Worm (Caenorhabditis elegans) whole organism, early embryonic: Measurements from ENCODE around the gene best-24.

Experiments used
- ama-1 ChIP-seq: fragments of 150-350 bp; optimal IDR thresholded peaks from 2 replicates; lab custom pipeline; 2014
- ceh-36 ChIP-seq: sonication (generic microtip); optimal IDR thresholded peaks from 2 replicates; lab custom pipeline; 2016; ENCODE audit warnings: missing genetic modification characterization, inconsistent platforms, missing compliant biosample characterization
- ets-7 ChIP-seq: sonication (generic microtip); optimal IDR thresholded peaks from 2 replicates; lab custom pipeline; 2016; ENCODE audit warnings: missing genotype, missing genetic modification characterization, missing compliant biosample characterization
- flt-1 ChIP-seq: fragments of 200-800 bp; sonication (Bioruptor generic); IDR thresholded peaks from 2 replicates; pipeline ENCODE4 v1.3.6; 2022; ENCODE audit warnings: missing genetic modification characterization, missing compliant biosample characterization
- hnd-1 ChIP-seq: sonication (generic microtip); optimal IDR thresholded peaks from 2 replicates; lab custom pipeline; 2016; ENCODE audit warnings: missing genetic modification characterization, missing compliant biosample characterization
- scrt-1 ChIP-seq: fragments of 200-800 bp; sonication (Bioruptor generic); IDR thresholded peaks from 2 replicates; pipeline ENCODE4 v1.3.6; 2022; ENCODE audit warnings: missing genetic modification characterization, missing compliant biosample characterization
- tbx-37 ChIP-seq: fragments of 200-800 bp; sonication (Bioruptor generic); conservative IDR thresholded peaks from 2 replicates; pipeline ENCODE4 v1.3.6; 2022; ENCODE audit warnings: missing genetic modification reagents, missing genetic modification characterization, missing compliant biosample characterization
- tra-4 ChIP-seq: sonication (generic microtip); optimal IDR thresholded peaks from 2 replicates; lab custom pipeline; 2017; ENCODE audit warnings: missing genetic modification characterization, missing compliant biosample characterization

ce11 chrIII:7911621-7912020 lies 10.8 kb downstream of the best-24 start, which contains the start of gene ZK688.7:
- TF ChIP-seq flt-1 = no peak
- TF ChIP-seq hnd-1 (tag; lab: Kevin White, UChicago) = no peak
- TF ChIP-seq tra-4 = no peak
- no peak for TF ChIP-seq ceh-36
- TF ChIP-seq ets-7 (tag; lab: Kevin White, UChicago) = no peak
- no peak for TF ChIP-seq scrt-1 (GFP tag; lab: Robert Waterston, UW)
- no peak for TF ChIP-seq ama-1 (lab: Kevin White, UChicago)
- TF ChIP-seq tbx-37 = no peak
